Worm (Caenorhabditis elegans) whole organism, L4 larva: ENCODE measurements around the gene gtf-2H2C.

Source experiments
- fos-1 ChIP-seq: fragments of 150-350 bp; optimal IDR thresholded peaks from 2 replicates; lab custom pipeline; 2014; ENCODE audit warnings: missing biosample characterization, missing genetic modification characterization
- madf-9 ChIP-seq: fragments of 200-800 bp; sonication (Bioruptor generic); conservative IDR thresholded peaks from 2 replicates; pipeline ENCODE4 v1.3.6; 2022; ENCODE audit warnings: missing genetic modification reagents, missing genetic modification characterization, missing compliant biosample characterization
- nhr-11 ChIP-seq: fragments of 150-350 bp; optimal IDR thresholded peaks from 2 replicates; lab custom pipeline; 2014; ENCODE audit warnings: missing biosample characterization, missing genetic modification characterization

DNA sequence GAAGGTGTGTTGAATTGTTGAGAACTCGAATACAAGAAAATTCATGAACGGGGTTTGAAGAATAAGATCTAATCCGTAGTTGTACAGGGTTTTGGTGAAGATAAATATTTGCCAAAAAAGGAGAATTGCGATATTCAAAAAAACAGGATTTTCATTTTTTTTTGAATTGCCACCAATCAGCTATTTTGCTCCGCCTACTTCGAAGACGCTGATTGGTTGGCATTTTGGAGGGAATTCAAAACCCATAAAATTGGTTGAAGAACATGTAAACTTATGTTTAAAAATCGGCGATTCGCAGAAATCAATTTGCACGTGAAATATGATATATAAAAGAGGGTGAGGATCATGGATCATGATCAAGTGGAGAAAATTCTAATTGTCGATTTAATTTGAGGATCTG, 14.5 kb downstream of the gtf-2H2C start:
- TF ChIP-seq fos-1 (tag; lab: Kevin White, UChicago) = no peak
- TF ChIP-seq madf-9 (GFP tag; lab: Robert Waterston, UW) = no peak
- no peak for TF ChIP-seq nhr-11 (tag; lab: Kevin White, UChicago)
